Fruit fly (Drosophila melanogaster): Measurements from ENCODE around the gene Rbp9.

The Rbp9 gene

DNA sequence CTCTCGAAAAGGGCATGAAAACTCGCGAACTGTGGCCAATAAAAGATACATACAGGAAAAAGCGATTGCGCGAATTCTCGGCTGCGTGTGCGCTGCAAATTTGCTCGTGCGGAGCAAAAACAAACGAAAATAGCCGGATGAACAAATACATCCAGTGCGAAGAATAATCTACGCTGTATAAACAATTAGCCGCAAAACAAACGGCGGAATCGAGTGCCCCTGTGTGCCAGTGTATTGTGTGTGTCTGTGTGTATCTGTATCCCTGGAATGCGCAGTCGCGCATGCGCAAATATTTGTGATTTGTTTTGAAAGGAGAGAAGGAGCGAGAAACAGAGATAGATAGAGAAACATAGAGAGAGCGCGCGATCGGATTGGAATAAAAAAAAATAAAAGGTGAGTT, 45.0 kb downstream of the Rbp9 start:
- no peak for TF ChIP-seq noc (tag; optimal IDR thresholded peaks at IDR 0.05)

- TF ChIP-seq noc (tag; optimal IDR thresholded peaks at IDR 0.05) = no peak
Observed at dm6 chr2L:3000517-3000934, 46.0 kb downstream of the Rbp9 start.

DNA sequence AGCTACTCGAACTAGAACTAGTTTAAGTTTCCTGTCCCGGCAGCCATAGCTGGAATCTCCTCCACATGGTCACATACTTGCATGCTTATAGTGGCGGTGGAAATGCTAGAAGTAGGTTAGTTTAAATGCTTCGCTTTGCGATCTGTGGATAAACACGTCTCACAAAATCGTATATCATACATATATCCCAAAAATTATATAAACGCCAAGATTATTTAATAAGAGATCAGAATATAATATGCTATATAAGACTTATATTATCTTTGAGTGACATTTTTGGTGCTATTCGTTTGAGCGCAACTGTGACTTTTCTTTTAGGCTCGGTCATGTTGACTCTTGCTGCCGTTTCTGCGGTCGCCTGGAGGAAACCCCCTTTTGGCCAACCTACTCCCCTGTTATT, 47.4 kb downstream of the Rbp9 start:
- no peak for TF ChIP-seq noc (tag; optimal IDR thresholded peaks at IDR 0.05)

DNA sequence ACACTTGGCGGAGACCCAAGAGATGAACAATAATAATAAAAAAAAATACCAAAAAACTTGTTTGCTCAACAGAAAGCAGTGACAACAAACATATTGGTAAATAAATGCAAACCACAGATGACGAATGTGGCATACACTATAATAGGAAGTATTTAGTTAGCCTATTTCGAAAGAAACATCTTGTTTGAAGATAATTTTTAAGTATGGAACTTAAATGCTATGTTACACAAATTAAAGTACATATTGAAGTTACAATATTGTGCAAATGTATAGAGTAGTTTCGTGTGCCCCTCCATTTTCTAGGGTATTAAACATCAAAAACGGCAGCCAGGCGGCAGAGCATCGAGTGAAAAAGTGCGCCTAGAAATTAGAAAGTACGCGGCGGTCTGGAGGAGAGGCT, 48.8 kb downstream of the Rbp9 start:
- no peak for TF ChIP-seq noc (tag; optimal IDR thresholded peaks at IDR 0.05)

- TF ChIP-seq noc (tag; optimal IDR thresholded peaks at IDR 0.05) = no peak
Observed at dm6 chr2L:3004601-3005000, 50.0 kb downstream of the Rbp9 start.

dm6 chr2L:3005483-3005882, 50.9 kb downstream of the Rbp9 start:
- TF ChIP-seq noc (tag; optimal IDR thresholded peaks at IDR 0.05) = no peak

- TF ChIP-seq noc (tag; optimal IDR thresholded peaks at IDR 0.05) = no peak
Observed at dm6 chr2L:3006194-3006593, 51.6 kb downstream of the Rbp9 start.

DNA sequence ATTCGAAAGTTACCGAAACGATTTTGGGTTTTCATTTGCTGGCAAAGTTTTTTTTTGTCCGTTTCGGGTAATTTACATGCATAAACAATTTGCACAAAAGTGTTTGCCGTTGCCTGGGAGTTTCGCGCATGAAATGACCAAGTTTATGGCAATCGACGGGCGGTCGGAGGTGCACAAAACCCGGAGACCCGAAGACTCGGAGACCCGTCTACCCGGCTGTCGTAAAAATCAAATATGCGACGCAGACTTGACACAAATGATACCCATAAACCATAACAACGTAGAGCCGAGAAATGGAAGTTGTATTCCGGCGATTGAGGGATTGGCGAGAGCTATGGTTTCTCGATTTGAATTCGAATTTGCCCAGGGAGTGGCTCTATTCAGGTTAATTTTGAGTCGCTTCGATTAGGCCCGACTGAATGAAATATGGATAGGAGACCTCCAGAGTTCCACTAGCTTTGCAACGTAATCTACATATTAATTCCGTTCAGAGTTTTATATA, 52.4 kb downstream of the Rbp9 start:
- TF ChIP-seq noc (tag; optimal IDR thresholded peaks at IDR 0.05) = no peak

DNA sequence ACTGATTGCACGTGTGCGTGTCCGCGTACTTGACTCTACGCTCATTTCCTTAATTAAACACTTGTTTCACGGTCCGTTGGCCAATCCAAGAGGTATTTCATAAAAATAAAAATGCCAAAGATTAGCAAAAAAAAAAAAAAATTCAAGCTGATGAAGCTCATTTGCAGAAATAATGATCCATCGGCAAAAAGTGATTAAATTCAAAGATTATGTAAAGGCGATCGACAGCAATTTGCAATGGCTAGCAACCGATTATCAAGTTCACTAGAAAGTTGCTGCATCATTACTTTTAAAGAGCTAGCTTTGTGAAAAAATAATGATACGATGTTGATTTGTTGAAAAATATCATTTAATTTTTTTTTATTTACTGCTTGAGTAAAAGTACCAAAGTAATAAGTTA, 54.9 kb downstream of the Rbp9 start:
- TF ChIP-seq noc (tag; optimal IDR thresholded peaks at IDR 0.05) = no peak

dm6 chr2L:3011484-3011883, 56.9 kb downstream of the Rbp9 start:
- no peak for TF ChIP-seq noc (tag; optimal IDR thresholded peaks at IDR 0.05)

DNA sequence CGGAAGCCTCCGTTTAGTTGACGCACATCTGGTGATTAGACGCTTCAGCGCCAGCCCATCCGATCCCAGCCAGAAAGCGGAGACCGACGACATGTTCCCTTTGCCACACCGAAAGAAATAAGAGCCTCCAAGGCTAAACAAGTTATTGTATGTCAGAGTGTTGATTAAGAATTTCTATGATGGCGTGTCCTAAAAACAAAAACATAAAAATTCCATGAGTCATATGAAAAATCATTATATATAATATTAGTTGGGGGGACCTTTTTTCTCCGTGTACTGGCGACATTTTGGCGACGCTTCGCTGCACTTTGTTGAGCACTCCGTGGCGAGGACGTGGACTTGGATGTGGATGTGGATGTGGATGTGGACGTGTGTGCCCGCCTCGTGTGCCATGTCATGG, 58.2 kb downstream of the Rbp9 start:
- no peak for TF ChIP-seq noc (tag; optimal IDR thresholded peaks at IDR 0.05)

Measured in whole organism, larva.